Worm (Caenorhabditis elegans) whole organism, late embryonic: ENCODE data around the gene gmeb-3.

ENCODE experiments used
- C38D4.7 ChIP-seq: fragments of 200-800 bp; sonication (Bioruptor generic); optimal IDR thresholded peaks from 2 replicates; lab custom pipeline; 2018; ENCODE audit warnings: mild to moderate bottlenecking, missing genetic modification characterization, moderate library complexity, missing compliant biosample characterization
- ceh-31 ChIP-seq: sonication (generic microtip); optimal IDR thresholded peaks from 2 replicates; lab custom pipeline; 2016; ENCODE audit warnings: missing genetic modification characterization, missing compliant biosample characterization
- ceh-6 ChIP-seq: fragments of 200-800 bp; sonication (Bioruptor generic); optimal IDR thresholded peaks from 2 replicates; lab custom pipeline; 2018; ENCODE audit warnings: mild to moderate bottlenecking, missing genetic modification characterization, missing compliant biosample characterization
- dve-1 ChIP-seq: sonication (generic microtip); optimal IDR thresholded peaks from 2 replicates; lab custom pipeline; 2017; ENCODE audit warnings: antibody characterized with exemption, mild to moderate bottlenecking, missing genetic modification characterization, missing compliant biosample characterization
- fkh-6 ChIP-seq: sonication (generic microtip); optimal IDR thresholded peaks from 2 replicates; lab custom pipeline; 2016; ENCODE audit warnings: missing genetic modification characterization, missing compliant biosample characterization
- hlh-30 ChIP-seq: sonication (generic microtip); optimal IDR thresholded peaks from 2 replicates; lab custom pipeline; 2017; ENCODE audit warnings: antibody characterized with exemption, missing genetic modification characterization, missing compliant biosample characterization; ENCODE audit not compliant: insufficient read depth
- pat-9 ChIP-seq: fragments of 200-800 bp; sonication (Bioruptor generic); optimal IDR thresholded peaks from 2 replicates; lab custom pipeline; 2018; ENCODE audit warnings: mild to moderate bottlenecking, missing genetic modification characterization, moderate library complexity, missing compliant biosample characterization
- pha-2 ChIP-seq: sonication (generic microtip); optimal IDR thresholded peaks from 2 replicates; lab custom pipeline; 2017; ENCODE audit warnings: mild to moderate bottlenecking, missing genetic modification characterization, missing compliant biosample characterization
- pha-4 ChIP-seq: fragments of 150-350 bp; optimal IDR thresholded peaks from 2 replicates; lab custom pipeline; 2018; ENCODE audit warnings: missing biosample characterization, missing genetic modification reagents, missing genetic modification characterization
- pqm-1 ChIP-seq: sonication (generic microtip); optimal IDR thresholded peaks from 2 replicates; lab custom pipeline; 2016; ENCODE audit warnings: missing genetic modification characterization, missing compliant biosample characterization
- pros-1 ChIP-seq: fragments of 150-350 bp; optimal IDR thresholded peaks from 2 replicates; lab custom pipeline; 2014; ENCODE audit warnings: missing biosample characterization, missing genetic modification reagents, missing genetic modification characterization
- ref-2 ChIP-seq: sonication (generic microtip); optimal IDR thresholded peaks from 2 replicates; lab custom pipeline; 2016; ENCODE audit warnings: missing genetic modification characterization, missing compliant biosample characterization
- rnt-1 ChIP-seq: sonication (generic microtip); optimal IDR thresholded peaks from 2 replicates; lab custom pipeline; 2016; ENCODE audit warnings: missing genetic modification characterization, missing compliant biosample characterization
- ttx-3 ChIP-seq: sonication (generic microtip); optimal IDR thresholded peaks from 2 replicates; lab custom pipeline; 2016; ENCODE audit warnings: missing genetic modification reagents, missing genetic modification characterization, missing compliant biosample characterization

DNA sequence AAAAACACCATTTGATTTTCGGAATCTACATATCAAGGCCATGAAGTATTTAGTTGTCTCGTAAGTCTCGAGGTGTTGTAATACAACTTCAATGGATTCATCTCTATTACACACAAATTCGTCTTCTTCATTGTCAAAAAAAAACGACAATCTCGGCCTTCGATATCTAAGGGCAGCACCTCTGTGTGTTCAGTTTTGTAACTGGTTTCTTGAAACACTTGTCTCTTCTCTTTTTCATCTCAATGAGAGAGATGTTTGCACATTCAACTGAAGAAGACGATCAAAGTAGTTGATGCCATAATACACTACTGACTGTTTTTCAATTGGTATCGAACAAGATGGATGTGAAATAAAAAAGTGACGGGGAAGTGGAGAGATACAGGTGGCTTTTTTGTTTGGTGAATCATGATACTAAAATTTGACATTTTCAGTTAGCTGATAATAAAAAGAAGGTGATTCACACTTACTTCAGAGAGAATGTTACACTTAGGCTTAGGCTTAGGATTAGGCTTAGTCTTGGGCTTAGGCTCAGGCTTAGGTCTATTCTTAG lies 43.1 kb downstream of the gmeb-3 start:
- TF ChIP-seq hlh-30 (no peak), rnt-1 (tag; lab: Kevin White, UChicago) (no peak), pha-4 (no peak), pros-1 (tag; lab: Kevin White, UChicago) (no peak), dve-1 (tag; lab: Kevin White, UChicago) (no peak), ceh-6 (no peak), ttx-3 (tag; lab: Kevin White, UChicago) (no peak), ref-2 (tag; lab: Kevin White, UChicago) (no peak), C38D4.7 (no peak), ceh-31 (tag; lab: Kevin White, UChicago) (no peak), pqm-1 (tag; lab: Kevin White, UChicago) (no peak), pat-9 (tag; lab: Kevin White, UChicago) (no peak), pha-2 (no peak), fkh-6 (tag; lab: Kevin White, UChicago) (no peak)
